Worm (Caenorhabditis elegans) whole organism, midembryonic: ENCODE results near the gene lact-9.

Experiments used
- T22C8.4 ChIP-seq: fragments of 200-800 bp; sonication (Bioruptor generic); IDR thresholded peaks from 2 replicates; pipeline ENCODE4 v1.3.6; 2022; ENCODE audit warnings: missing genetic modification characterization, missing compliant biosample characterization
- cog-1 ChIP-seq: sonication (generic microtip); optimal IDR thresholded peaks from 2 replicates; lab custom pipeline; 2016; ENCODE audit warnings: missing genetic modification characterization, missing compliant biosample characterization
- flt-1 ChIP-seq: fragments of 200-800 bp; sonication (Bioruptor generic); IDR thresholded peaks from 2 replicates; pipeline ENCODE4 v1.3.6; 2022; ENCODE audit warnings: missing genetic modification characterization, missing compliant biosample characterization
- klf-2 ChIP-seq: fragments of 200-800 bp; sonication (Bioruptor generic); conservative IDR thresholded peaks from 2 replicates; pipeline ENCODE4 v1.3.6; 2022; ENCODE audit warnings: missing genetic modification reagents, missing genetic modification characterization, missing compliant biosample characterization
- med-1 ChIP-seq: sonication (generic microtip); optimal IDR thresholded peaks from 2 replicates; lab custom pipeline; 2017; ENCODE audit warnings: missing genetic modification characterization, mild to moderate bottlenecking, missing compliant biosample characterization, antibody characterized with exemption, missing genetic modification reagents; ENCODE audit not compliant: insufficient read depth
- ref-1 ChIP-seq: fragments of 200-800 bp; sonication (Bioruptor generic); conservative IDR thresholded peaks from 2 replicates; pipeline ENCODE4 v1.3.6; 2022; ENCODE audit warnings: missing genetic modification reagents, missing genetic modification characterization, missing compliant biosample characterization
- tab-1 ChIP-seq: fragments of 200-800 bp; sonication (Bioruptor generic); IDR thresholded peaks from 2 replicates; pipeline ENCODE4 v1.3.6; 2022; ENCODE audit warnings: missing genetic modification characterization, missing compliant biosample characterization
- ztf-23 ChIP-seq: fragments of 200-800 bp; sonication (Bioruptor generic); IDR thresholded peaks from 2 replicates; pipeline ENCODE4 v1.3.6; 2022; ENCODE audit warnings: missing genetic modification reagents, missing genetic modification characterization, missing compliant biosample characterization
- ztf-29 ChIP-seq: fragments of 200-800 bp; sonication (Bioruptor generic); IDR thresholded peaks from 2 replicates; pipeline ENCODE4 v1.3.6; 2022; ENCODE audit warnings: missing genetic modification reagents, missing genetic modification characterization, missing compliant biosample characterization

Gene lact-9

DNA sequence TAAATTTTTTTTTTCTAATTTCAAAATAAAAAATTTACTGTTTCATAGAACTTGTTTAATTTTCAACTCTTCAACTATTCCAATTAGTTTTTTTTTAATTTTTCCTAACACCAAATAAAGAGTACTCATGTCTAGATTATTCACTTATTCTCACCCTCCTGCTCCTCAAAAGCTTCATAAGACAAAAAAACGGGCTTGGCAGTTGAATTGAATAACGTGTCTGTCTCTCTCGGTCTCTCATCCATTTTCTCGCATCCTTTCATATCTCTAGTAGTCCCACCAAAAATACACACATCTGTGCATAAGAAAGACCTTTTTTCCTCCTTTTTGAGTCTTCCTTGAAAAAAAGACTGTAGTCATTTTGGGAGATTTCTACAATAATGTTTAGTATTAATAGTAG lies 22.0 kb downstream of the lact-9 start:
- no peak for TF ChIP-seq T22C8.4 (GFP tag; lab: Robert Waterston, UW)
- TF ChIP-seq tab-1 (GFP tag; lab: Robert Waterston, UW) = no peak
- no peak for TF ChIP-seq ref-1 (GFP tag; lab: Robert Waterston, UW)
- no peak for TF ChIP-seq flt-1 (GFP tag; lab: Robert Waterston, UW)
- no peak for TF ChIP-seq ztf-23 (GFP tag; lab: Robert Waterston, UW)
- no peak for TF ChIP-seq ztf-29 (GFP tag; lab: Robert Waterston, UW)
- no peak for TF ChIP-seq klf-2
- no peak for TF ChIP-seq cog-1
- no peak for TF ChIP-seq med-1

DNA sequence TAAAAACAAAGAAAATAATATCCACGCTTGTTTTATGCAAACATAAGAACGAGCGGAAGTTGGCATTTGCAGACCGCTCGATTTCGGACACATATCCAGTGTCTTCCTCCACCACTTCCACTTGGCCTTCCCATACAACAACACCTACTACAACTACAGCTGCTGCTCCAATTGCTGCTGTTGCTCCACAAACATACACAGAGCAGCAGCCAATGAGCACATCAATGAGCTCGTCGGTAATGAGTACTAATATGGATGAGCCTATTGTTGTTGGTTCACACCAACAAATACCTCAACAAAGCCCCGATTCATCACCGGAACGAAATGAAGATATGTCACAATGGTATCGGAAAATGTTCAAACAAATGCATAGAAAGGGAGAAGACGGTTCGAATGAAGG lies 29.8 kb downstream of the lact-9 start:
- TF ChIP-seq T22C8.4 (GFP tag; lab: Robert Waterston, UW) (no peak), flt-1 (GFP tag; lab: Robert Waterston, UW) (no peak), klf-2 (no peak), ref-1 (GFP tag; lab: Robert Waterston, UW) (no peak), ztf-23 (GFP tag; lab: Robert Waterston, UW) (no peak), tab-1 (GFP tag; lab: Robert Waterston, UW) (no peak), ztf-29 (GFP tag; lab: Robert Waterston, UW) (no peak), cog-1 (no peak), med-1 (no peak)

DNA sequence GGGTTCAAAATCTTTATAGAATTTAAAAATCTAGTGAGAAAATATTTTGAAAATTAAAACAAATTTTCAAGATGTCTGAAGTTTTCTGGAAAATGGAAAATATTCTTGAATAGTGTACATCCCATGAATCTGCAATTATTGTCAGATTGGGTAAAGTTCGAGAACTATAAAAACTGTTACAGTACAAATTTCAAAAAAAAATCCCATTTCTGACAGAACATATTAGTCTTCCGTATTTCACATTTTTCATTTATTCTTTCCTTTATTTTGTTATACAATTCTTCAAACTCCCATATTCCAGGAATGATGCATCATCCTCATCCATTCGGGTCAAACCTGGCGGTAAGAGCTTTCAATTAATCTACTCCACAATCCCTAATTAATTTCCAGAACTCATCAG lies 35.4 kb downstream of the lact-9 start, which contains the start of gene sorb-1:
TSS of gene sorb-1 (plus strand) at position 301 of the 400 bp plus-strand sequence.
- TF ChIP-seq klf-2 (no peak), flt-1 (GFP tag; lab: Robert Waterston, UW) (no peak), cog-1 (no peak), tab-1 (GFP tag; lab: Robert Waterston, UW) (no peak), med-1 (no peak), ztf-29 (GFP tag; lab: Robert Waterston, UW) (no peak), ztf-23 (GFP tag; lab: Robert Waterston, UW) (no peak)

DNA sequence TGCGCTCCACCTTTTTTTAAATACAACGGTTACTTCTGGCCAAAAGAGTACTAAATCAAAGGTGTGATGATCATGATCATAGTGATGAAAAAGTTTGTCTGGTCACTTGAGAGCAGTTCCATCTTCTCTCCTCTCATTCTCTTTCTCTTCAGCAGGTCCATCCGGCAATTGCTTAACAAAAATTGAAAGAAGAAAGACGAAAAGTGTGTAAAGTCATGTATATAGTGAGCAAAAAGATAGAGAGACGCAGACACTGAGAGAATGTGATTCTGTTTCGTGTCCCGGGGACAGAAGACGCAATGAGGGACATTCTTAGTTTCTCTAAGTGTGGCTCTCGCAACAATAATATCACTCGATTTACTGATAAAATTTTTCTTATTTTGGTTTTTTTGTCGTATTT lies 36.6 kb downstream of the lact-9 start:
- TF ChIP-seq flt-1 (GFP tag; lab: Robert Waterston, UW) (no peak), ref-1 (GFP tag; lab: Robert Waterston, UW) (no peak), med-1 (no peak), T22C8.4 (GFP tag; lab: Robert Waterston, UW) (no peak), ztf-23 (GFP tag; lab: Robert Waterston, UW) (no peak), klf-2 (no peak), ztf-29 (GFP tag; lab: Robert Waterston, UW) (no peak), cog-1 (no peak), tab-1 (GFP tag; lab: Robert Waterston, UW) (no peak)

DNA sequence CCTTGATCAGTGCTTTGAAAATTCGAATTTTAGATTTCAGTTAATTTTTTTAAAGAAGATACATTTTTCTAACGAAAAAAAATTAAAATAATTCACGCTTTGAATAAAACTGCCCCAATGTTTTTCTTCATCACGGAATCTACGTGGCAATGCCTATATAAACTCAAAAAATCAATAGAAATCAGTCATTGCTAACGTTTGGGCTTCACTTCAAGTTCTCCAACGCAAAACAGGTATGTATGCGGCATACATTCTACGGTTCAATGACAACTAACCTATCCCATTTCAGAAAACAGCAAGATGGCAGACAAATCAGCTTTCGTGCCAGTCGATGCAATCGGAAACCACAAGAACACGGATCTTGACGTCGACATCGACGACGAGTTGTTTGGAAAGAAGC lies 40.0 kb downstream of the lact-9 start, which contains the start of gene C47A4.5:
TSS of gene C47A4.5 (plus strand) at position 301 of the 400 bp plus-strand sequence.
- no peak for TF ChIP-seq ztf-29 (GFP tag; lab: Robert Waterston, UW)
- TF ChIP-seq cog-1 = no peak
- no peak for TF ChIP-seq ztf-23 (GFP tag; lab: Robert Waterston, UW)
- TF ChIP-seq med-1 = no peak
- no peak for TF ChIP-seq klf-2
- TF ChIP-seq tab-1 (GFP tag; lab: Robert Waterston, UW) = no peak
- no peak for TF ChIP-seq ref-1 (GFP tag; lab: Robert Waterston, UW)
- TF ChIP-seq T22C8.4 (GFP tag; lab: Robert Waterston, UW) = no peak
- no peak for TF ChIP-seq flt-1 (GFP tag; lab: Robert Waterston, UW)

DNA sequence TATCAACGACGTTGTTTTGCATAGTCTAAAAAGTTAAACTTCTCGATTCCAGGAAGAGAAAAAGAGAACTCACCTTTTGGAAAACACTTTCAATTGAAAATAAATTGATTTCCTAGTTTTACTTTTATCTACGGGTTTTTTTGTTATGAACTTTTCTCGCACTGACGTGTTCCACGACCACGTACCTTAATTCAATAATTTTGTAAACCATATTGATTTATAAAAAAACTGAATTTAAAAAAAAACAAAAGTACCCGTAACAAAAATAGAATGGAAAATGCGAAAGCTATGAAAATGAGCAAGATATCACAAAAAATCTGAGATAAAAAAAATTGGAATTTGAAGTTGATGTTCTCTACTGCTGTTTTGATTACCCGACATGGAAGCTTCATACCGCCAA lies 43.2 kb downstream of the lact-9 start, which contains the start of gene C47A4.3:
TSS of gene C47A4.3 (minus strand) at position 101 of the 400 bp plus-strand sequence.
- no peak for TF ChIP-seq med-1
- TF ChIP-seq T22C8.4 (GFP tag; lab: Robert Waterston, UW) = no peak
